Worm (Caenorhabditis elegans): ENCODE results near the gene lron-14.

ce11 chrIV:9524849-9525460 is 41.5 kb downstream of the lron-14 start, which contains the start of gene ndua-5:
- TF ChIP-seq ceh-19 (GFP tag; optimal IDR thresholded peaks at IDR 0.05) (no peak), ama-1 (optimal IDR thresholded peaks at IDR 0.05) (no peak), pax-1 (tag; optimal IDR thresholded peaks at IDR 0.05) (no peak), ceh-9 (tag; optimal IDR thresholded peaks at IDR 0.05) (no peak), tbx-2 (tag; optimal IDR thresholded peaks at IDR 0.05) (no peak), ceh-45 (GFP tag; IDR thresholded peaks at IDR 0.05) (no peak), hlh-13 (GFP tag; optimal IDR thresholded peaks at IDR 0.05) (no peak)
